Worm (Caenorhabditis elegans) whole organism, L1 larva: ENCODE data around the gene nphp-4.

Source experiments
- C04F5.9 ChIP-seq: sonication (generic microtip); optimal IDR thresholded peaks from 2 replicates; lab custom pipeline; 2016; ENCODE audit warnings: missing genetic modification characterization, missing compliant biosample characterization
- C34B4.2 ChIP-seq: sonication (generic microtip); optimal IDR thresholded peaks from 2 replicates; lab custom pipeline; 2017; ENCODE audit warnings: mild to moderate bottlenecking, missing genetic modification characterization, missing compliant biosample characterization
- F16B12.6 ChIP-seq: fragments of 150-350 bp; optimal IDR thresholded peaks from 2 replicates; lab custom pipeline; 2014; ENCODE audit warnings: missing biosample characterization, missing genetic modification characterization
- Y116A8C.19 ChIP-seq: sonication (generic microtip); optimal IDR thresholded peaks from 2 replicates; lab custom pipeline; 2016; ENCODE audit warnings: missing compliant biosample characterization, missing genetic modification characterization, borderline replicate concordance
- aha-1 ChIP-seq: fragments of 150-350 bp; optimal IDR thresholded peaks from 2 replicates; lab custom pipeline; 2014; ENCODE audit warnings: missing biosample characterization, missing genetic modification characterization
- alr-1 ChIP-seq: fragments of 200-800 bp; sonication (Bioruptor generic); optimal IDR thresholded peaks from 2 replicates; lab custom pipeline; 2018; ENCODE audit warnings: borderline replicate concordance, mild to moderate bottlenecking, missing genetic modification characterization, missing compliant biosample characterization
- ceh-8 ChIP-seq: fragments of 200-800 bp; sonication (Bioruptor generic); optimal IDR thresholded peaks from 2 replicates; lab custom pipeline; 2018; ENCODE audit warnings: mild to moderate bottlenecking, missing genetic modification characterization, moderate library complexity, missing compliant biosample characterization
- ceh-88 ChIP-seq: fragments of 200-800 bp; sonication (Bioruptor generic); IDR thresholded peaks from 2 replicates; pipeline ENCODE4 v1.3.6; 2022; ENCODE audit warnings: missing genetic modification characterization, missing compliant biosample characterization
- ceh-90 ChIP-seq: sonication (generic microtip); optimal IDR thresholded peaks from 2 replicates; lab custom pipeline; 2016; ENCODE audit warnings: missing genetic modification characterization, missing compliant biosample characterization
- ces-1 ChIP-seq: fragments of 150-350 bp; optimal IDR thresholded peaks from 2 replicates; lab custom pipeline; 2014; ENCODE audit warnings: missing biosample characterization, missing genetic modification reagents, missing genetic modification characterization
- dsc-1 ChIP-seq: sonication (generic microtip); optimal IDR thresholded peaks from 2 replicates; lab custom pipeline; 2016; ENCODE audit warnings: mild to moderate bottlenecking, missing genetic modification characterization, missing compliant biosample characterization
- efl-1 ChIP-seq, 4 experiments: fragments of 150-350 bp; optimal IDR thresholded peaks in 3 of 4; peaks in 1 of 4; 1 replicate in 1 of 4; 2 replicates in 3 of 4; lab custom pipeline; 2014; ENCODE audit warnings: missing biosample characterization in 2 of 4, missing genetic modification characterization in 2 of 4, missing genetic modification reagents in 2 of 4
- efl-3 ChIP-seq: fragments of 200-800 bp; sonication (Bioruptor generic); optimal IDR thresholded peaks from 2 replicates; lab custom pipeline; 2018; ENCODE audit warnings: mild to moderate bottlenecking, missing genetic modification characterization, missing compliant biosample characterization
- egl-13 ChIP-seq: sonication (generic microtip); optimal IDR thresholded peaks from 2 replicates; lab custom pipeline; 2016; ENCODE audit warnings: missing genotype, missing genetic modification reagents, missing genetic modification characterization, missing compliant biosample characterization
- egl-27 ChIP-seq, 2 experiments: fragments of 150-350 bp in 1 of 2; sonication (generic microtip); optimal IDR thresholded peaks; 3 replicates each; lab custom pipeline; 2017 to 2018; ENCODE audit warnings: missing biosample characterization in 2 of 2, missing genetic modification characterization in 2 of 2, missing genetic modification reagents in 2 of 2
- ets-5 ChIP-seq: fragments of 200-800 bp; sonication (Bioruptor generic); IDR thresholded peaks from 2 replicates; pipeline ENCODE4 v1.3.6; 2022; ENCODE audit warnings: missing genetic modification characterization, missing compliant biosample characterization
- fkh-10 ChIP-seq: sonication (generic microtip); optimal IDR thresholded peaks from 2 replicates; lab custom pipeline; 2017; ENCODE audit warnings: missing biosample characterization, missing genetic modification reagents, missing genetic modification characterization
- grh-1 ChIP-seq: fragments of 200-800 bp; sonication (Bioruptor generic); IDR thresholded peaks from 2 replicates; pipeline ENCODE4 v1.3.6; 2022; ENCODE audit warnings: missing genetic modification reagents, missing genetic modification characterization, missing compliant biosample characterization
- hlh-17 ChIP-seq: fragments of 200-800 bp; sonication (Bioruptor generic); optimal IDR thresholded peaks from 2 replicates; lab custom pipeline; 2018; ENCODE audit warnings: missing genetic modification characterization, mild to moderate bottlenecking, missing compliant biosample characterization, moderate library complexity, borderline replicate concordance
- hlh-4 ChIP-seq: sonication (generic microtip); optimal IDR thresholded peaks from 2 replicates; lab custom pipeline; 2016; ENCODE audit warnings: mild to moderate bottlenecking, missing genetic modification characterization, missing compliant biosample characterization
- isw-1 ChIP-seq: fragments of 200-800 bp; sonication (Bioruptor generic); IDR thresholded peaks from 2 replicates; pipeline ENCODE4 v1.3.6; 2022; ENCODE audit warnings: missing genetic modification characterization, missing compliant biosample characterization
- jun-1 ChIP-seq: fragments of 150-350 bp; optimal IDR thresholded peaks from 2 replicates; lab custom pipeline; 2014; ENCODE audit warnings: missing biosample characterization, missing genetic modification reagents, missing genetic modification characterization
- lin-15B ChIP-seq: fragments of 150-350 bp; sonication (generic microtip); optimal IDR thresholded peaks from 3 replicates; lab custom pipeline; 2014; ENCODE audit warnings: missing biosample characterization, missing genetic modification characterization
- lin-35 ChIP-seq, 2 experiments: fragments of 150-350 bp; optimal IDR thresholded peaks; 2 replicates each; lab custom pipeline; 2014; ENCODE audit warnings: missing biosample characterization in 2 of 2, missing genetic modification characterization in 2 of 2, missing genetic modification reagents in 2 of 2
- lin-39 ChIP-seq: fragments of 150-350 bp; optimal IDR thresholded peaks from 2 replicates; lab custom pipeline; 2014; ENCODE audit warnings: missing biosample characterization, missing genetic modification reagents, missing genetic modification characterization
- lsy-2 ChIP-seq, 2 experiments: fragments of 150-350 bp; optimal IDR thresholded peaks; 2 replicates each; lab custom pipeline; 2014; ENCODE audit warnings: missing biosample characterization in 2 of 2, missing genetic modification characterization in 2 of 2
- mef-2 ChIP-seq: fragments of 150-350 bp; optimal IDR thresholded peaks from 2 replicates; lab custom pipeline; 2014; ENCODE audit warnings: missing biosample characterization, missing genetic modification characterization
- nhr-11 ChIP-seq: fragments of 150-350 bp; optimal IDR thresholded peaks from 2 replicates; lab custom pipeline; 2014; ENCODE audit warnings: missing biosample characterization, missing genetic modification characterization
- nhr-12 ChIP-seq: sonication (generic microtip); optimal IDR thresholded peaks from 2 replicates; lab custom pipeline; 2017; ENCODE audit warnings: missing biosample characterization, missing genetic modification characterization
- nhr-20 ChIP-seq: sonication (generic microtip); optimal IDR thresholded peaks from 2 replicates; lab custom pipeline; 2016; ENCODE audit warnings: mild to moderate bottlenecking, missing genetic modification characterization, missing compliant biosample characterization
- nhr-237 ChIP-seq: fragments of 150-350 bp; optimal IDR thresholded peaks from 2 replicates; lab custom pipeline; 2014; ENCODE audit warnings: missing biosample characterization, missing genetic modification characterization
- nhr-47 ChIP-seq: sonication (generic microtip); optimal IDR thresholded peaks from 2 replicates; lab custom pipeline; 2016; ENCODE audit warnings: mild to moderate bottlenecking, missing genetic modification characterization, moderate library complexity, missing compliant biosample characterization
- nhr-71 ChIP-seq: sonication (generic microtip); optimal IDR thresholded peaks from 2 replicates; lab custom pipeline; 2016; ENCODE audit warnings: mild to moderate bottlenecking, missing genetic modification characterization, moderate library complexity, missing compliant biosample characterization
- pag-3 ChIP-seq: sonication (generic microtip); optimal IDR thresholded peaks from 2 replicates; lab custom pipeline; 2017; ENCODE audit warnings: missing genetic modification characterization, mild to moderate bottlenecking, missing compliant biosample characterization, antibody characterized with exemption, borderline replicate concordance; ENCODE audit not compliant: insufficient read depth
- pqm-1 ChIP-seq: sonication (generic microtip); optimal IDR thresholded peaks from 3 replicates; lab custom pipeline; 2017; ENCODE audit warnings: missing biosample characterization, missing genetic modification characterization
- rnt-1 ChIP-seq: sonication (generic microtip); optimal IDR thresholded peaks from 2 replicates; lab custom pipeline; 2016; ENCODE audit warnings: mild to moderate bottlenecking, missing genetic modification characterization, moderate library complexity, missing compliant biosample characterization
- snpc-4 ChIP-seq: fragments of 150-350 bp; optimal IDR thresholded peaks from 2 replicates; lab custom pipeline; 2014; ENCODE audit warnings: missing biosample characterization, missing genetic modification characterization
- snu-23 ChIP-seq: sonication (generic microtip); optimal IDR thresholded peaks from 2 replicates; lab custom pipeline; 2016; ENCODE audit warnings: missing genetic modification characterization, missing compliant biosample characterization
- sox-4 ChIP-seq: sonication (generic microtip); optimal IDR thresholded peaks from 2 replicates; lab custom pipeline; 2016; ENCODE audit warnings: missing genetic modification characterization, missing compliant biosample characterization
- swsn-7 ChIP-seq: sonication (generic microtip); optimal IDR thresholded peaks from 2 replicates; lab custom pipeline; 2016; ENCODE audit warnings: missing genetic modification characterization, missing compliant biosample characterization
- unc-130 ChIP-seq: fragments of 150-350 bp; optimal IDR thresholded peaks from 2 replicates; lab custom pipeline; 2017; ENCODE audit warnings: missing biosample characterization, missing genetic modification characterization, inconsistent platforms
- unc-62 ChIP-seq: fragments of 150-350 bp; optimal IDR thresholded peaks from 2 replicates; lab custom pipeline; 2014; ENCODE audit warnings: missing biosample characterization, missing genetic modification reagents, missing genetic modification characterization
- unc-98 ChIP-seq: fragments of 200-800 bp; sonication (Bioruptor generic); IDR thresholded peaks from 2 replicates; pipeline ENCODE4 v1.3.6; 2022; ENCODE audit warnings: missing genetic modification characterization, missing compliant biosample characterization
- vab-15 ChIP-seq: sonication (generic microtip); optimal IDR thresholded peaks from 2 replicates; lab custom pipeline; 2017; ENCODE audit warnings: missing genotype, mild to moderate bottlenecking, missing genetic modification characterization, missing compliant biosample characterization
- zag-1 ChIP-seq: fragments of 150-350 bp; optimal IDR thresholded peaks from 2 replicates; lab custom pipeline; 2014; ENCODE audit warnings: missing biosample characterization, missing genetic modification characterization
- ztf-11 ChIP-seq, 2 experiments: sonication (generic microtip); optimal IDR thresholded peaks; 2 replicates each; lab custom pipeline; 2016 to 2017; ENCODE audit warnings: missing genetic modification characterization in 2 of 2, missing biosample characterization in 1 of 2, missing compliant biosample characterization in 1 of 2
- ztf-4 ChIP-seq: fragments of 150-350 bp; optimal IDR thresholded peaks from 2 replicates; lab custom pipeline; 2014; ENCODE audit warnings: missing biosample characterization, missing genetic modification characterization

The nphp-4 gene

DNA sequence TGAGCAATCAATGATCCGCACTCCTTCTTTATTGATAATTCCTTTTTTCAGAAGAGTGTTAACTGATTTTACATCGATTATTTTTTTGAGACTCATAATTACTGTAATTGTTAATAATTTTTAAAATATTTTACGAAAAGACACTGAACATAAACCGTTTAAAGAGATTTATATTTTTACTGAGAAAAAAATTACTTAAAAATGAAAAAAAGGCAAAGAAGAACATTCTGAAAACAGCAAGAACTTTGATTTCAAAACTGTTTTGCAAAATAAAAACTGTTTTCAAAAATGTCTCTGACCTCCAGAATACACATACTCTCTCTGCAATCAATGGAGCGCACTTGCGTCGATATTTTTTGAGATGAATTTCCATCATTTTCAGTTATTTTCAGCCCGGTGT, 16.6 kb downstream of the nphp-4 start, which contains the start of the genes mpst-1 and D2023.6 (continued):
- no peak for TF ChIP-seq Y116A8C.19 (tag; lab: Kevin White, UChicago)
- TF ChIP-seq F16B12.6 (tag; lab: Kevin White, UChicago): no peak
- TF ChIP-seq lin-35 (GFP tag; optimal IDR thresholded peaks at IDR 0.05; lab: Kevin White, UChicago): peak in 1 of 2 experiments; percentile 35
- no peak for TF ChIP-seq nhr-47 (tag; lab: Kevin White, UChicago)
- no peak for TF ChIP-seq jun-1 (tag; lab: Kevin White, UChicago)
- no peak for TF ChIP-seq hlh-4 (tag; lab: Kevin White, UChicago)
- no peak for TF ChIP-seq grh-1 (GFP tag; lab: Robert Waterston, UW)
- no peak for TF ChIP-seq nhr-11 (tag; lab: Kevin White, UChicago)
- no peak for TF ChIP-seq ces-1
- TF ChIP-seq nhr-12 (tag; lab: Kevin White, UChicago): no peak
- peak; percentile 6 for TF ChIP-seq snu-23 (GFP tag; lab: Kevin White, UChicago)
- TF ChIP-seq ztf-11 (tag; optimal IDR thresholded peaks at IDR 0.05; lab: Kevin White, UChicago): no peak
- no peak for TF ChIP-seq nhr-20 (tag; lab: Kevin White, UChicago)
- TF ChIP-seq aha-1: no peak
- TF ChIP-seq egl-13 (tag; lab: Kevin White, UChicago): no peak
- TF ChIP-seq, all 84 proteins: peak for 7

DNA sequence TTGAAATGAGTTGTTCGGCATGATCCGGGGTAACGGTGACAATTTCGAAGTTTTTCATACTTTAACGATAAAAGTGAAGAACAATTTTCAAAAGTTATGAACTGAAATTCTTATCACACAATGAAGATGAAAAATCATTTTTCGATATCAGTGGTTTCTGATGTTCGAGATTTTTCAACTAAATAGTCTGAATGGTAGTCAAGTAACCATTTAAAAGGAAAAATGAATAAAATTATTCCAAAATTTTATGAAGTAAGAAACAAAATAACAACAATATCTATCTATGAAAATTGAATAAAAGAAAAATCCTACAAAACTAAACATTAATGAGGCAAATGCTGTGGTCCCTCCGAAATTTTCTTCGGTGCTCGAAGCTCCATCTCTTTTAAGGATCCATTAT, 17.9 kb downstream of the nphp-4 start, which contains the start of gene D2023.4:
Gene D2023.4, minus strand, starts transcription at position 101 of the 400 bp plus-strand sequence.
- TF ChIP-seq pqm-1 (no peak), efl-3 (GFP tag; lab: Kevin White, UChicago) (no peak), nhr-71 (tag; lab: Kevin White, UChicago) (no peak), aha-1 (no peak), nhr-237 (no peak)

DNA sequence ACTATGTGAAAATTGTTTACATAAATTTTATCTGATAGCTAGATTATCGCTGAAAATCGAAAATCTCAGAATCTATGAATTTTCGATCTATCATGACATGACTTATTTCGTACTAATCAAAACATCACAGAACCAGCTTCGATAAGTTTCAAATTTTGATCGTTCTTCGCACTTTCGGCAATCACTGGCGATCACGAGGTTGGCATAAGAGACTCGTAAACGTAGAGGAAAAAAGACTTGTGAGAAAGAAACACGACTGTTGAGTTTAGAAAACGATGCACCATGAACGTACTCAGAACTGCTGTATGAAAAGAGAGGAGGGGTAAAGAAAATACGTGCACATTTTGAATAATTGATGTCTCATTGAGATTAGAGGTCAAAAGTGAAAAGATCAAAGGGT, 19.6 kb downstream of the nphp-4 start:
- TF ChIP-seq hlh-17 (GFP tag; lab: Kevin White, UChicago) (no peak), fkh-10 (no peak), alr-1 (no peak), rnt-1 (tag; lab: Kevin White, UChicago) (peak; percentile 90), dsc-1 (tag; lab: Kevin White, UChicago) (no peak), efl-1 (optimal IDR thresholded peaks at IDR 0.05; lab: Kevin White, UChicago) (peak; percentile 34 to 58), efl-1 (GFP tag; optimal IDR thresholded peaks at IDR 0.05 in 1 of 2; lab: Kevin White, UChicago) (peak; percentile 28 to 94), mef-2 (peak; percentile 40), ceh-8 (GFP tag; lab: Kevin White, UChicago) (no peak), ets-5 (GFP tag; lab: Robert Waterston, UW) (no peak), lsy-2 (tag; optimal IDR thresholded peaks at IDR 0.05; lab: Kevin White, UChicago) (peak; percentile 75 to 81), C04F5.9 (tag; lab: Kevin White, UChicago) (peak; percentile 28), nhr-71 (tag; lab: Kevin White, UChicago) (peak; percentile 99), egl-27 (tag; optimal IDR thresholded peaks at IDR 0.05; lab: Kevin White, UChicago) (no peak), unc-98 (GFP tag; lab: Robert Waterston, UW) (no peak), ces-1 (no peak), lin-15B (tag; lab: Kevin White, UChicago) (no peak), isw-1 (GFP tag; lab: Robert Waterston, UW) (no peak), ceh-90 (tag; lab: Kevin White, UChicago) (no peak), snu-23 (GFP tag; lab: Kevin White, UChicago) (peak; percentile 94), sox-4 (tag; lab: Kevin White, UChicago) (no peak), C34B4.2 (tag; lab: Kevin White, UChicago) (no peak), vab-15 (tag; lab: Kevin White, UChicago) (no peak), nhr-47 (tag; lab: Kevin White, UChicago) (peak; percentile 80), lin-35 (GFP tag; optimal IDR thresholded peaks at IDR 0.05; lab: Kevin White, UChicago) (peak; percentile 45 to 86), unc-62 (GFP tag; lab: Kevin White, UChicago) (no peak), nhr-20 (tag; lab: Kevin White, UChicago) (peak; percentile 97), ztf-4 (peak; percentile 93), swsn-7 (tag; lab: Kevin White, UChicago) (peak; percentile 85), zag-1 (tag; lab: Kevin White, UChicago) (no peak), ceh-88 (peak; percentile 72), unc-130 (tag; lab: Kevin White, UChicago) (peak; percentile 88), nhr-12 (tag; lab: Kevin White, UChicago) (no peak), snpc-4 (peak; percentile 48), nhr-11 (tag; lab: Kevin White, UChicago) (peak; percentile 66), pag-3 (tag; lab: Kevin White, UChicago) (no peak), lin-39 (tag; lab: Kevin White, UChicago) (peak; percentile 79)
